Fruit fly (Drosophila melanogaster): ENCODE data around the gene CG10600.

DNA sequence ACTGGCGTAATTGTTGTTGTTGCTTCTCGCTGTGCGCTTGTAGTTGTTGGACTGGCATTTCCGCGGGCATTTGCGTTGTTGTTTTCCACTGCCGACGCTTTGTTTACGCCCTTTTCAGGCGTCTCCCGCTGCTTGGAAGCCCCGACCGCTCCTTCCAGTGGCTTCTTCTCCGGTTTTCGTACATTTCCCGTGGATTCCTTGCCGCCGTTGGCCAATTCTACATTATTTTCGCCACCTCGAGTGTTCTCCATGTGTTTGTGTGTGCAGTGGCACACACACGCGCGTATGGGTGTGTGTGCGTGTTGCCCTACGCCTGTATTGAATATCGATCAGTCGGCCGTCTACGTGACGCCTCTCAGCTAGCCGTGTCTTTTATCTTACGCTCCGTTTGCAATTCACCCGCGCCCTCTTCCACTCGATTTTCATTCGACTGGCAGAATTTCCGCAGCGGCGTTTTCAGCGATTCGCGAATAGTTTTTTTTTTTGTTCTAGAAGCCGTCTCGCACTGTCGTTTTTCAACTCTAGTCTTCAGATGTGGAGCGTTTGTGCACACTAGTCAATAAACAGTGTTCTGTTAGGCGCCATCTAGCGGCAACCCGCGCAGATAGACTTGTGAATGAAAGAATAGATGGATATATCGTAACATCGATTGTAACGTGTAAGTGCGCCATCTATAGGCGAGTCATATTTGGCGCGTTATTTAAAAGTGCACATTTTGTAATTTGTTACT lies at the start of gene CG10600:
- TF ChIP-seq CG8478 (optimal IDR thresholded peaks at IDR 0.05), result no peak
- TF ChIP-seq CTCF (optimal IDR thresholded peaks at IDR 0.05), result peak; percentile 99

All from S2 (cell line).